Fruit fly (Drosophila melanogaster): ENCODE measurements around the gene Daao2.
A peak's percentile ranks its signal among the peaks of the same experiment; 100 is the strongest.

Gene Daao2

DNA sequence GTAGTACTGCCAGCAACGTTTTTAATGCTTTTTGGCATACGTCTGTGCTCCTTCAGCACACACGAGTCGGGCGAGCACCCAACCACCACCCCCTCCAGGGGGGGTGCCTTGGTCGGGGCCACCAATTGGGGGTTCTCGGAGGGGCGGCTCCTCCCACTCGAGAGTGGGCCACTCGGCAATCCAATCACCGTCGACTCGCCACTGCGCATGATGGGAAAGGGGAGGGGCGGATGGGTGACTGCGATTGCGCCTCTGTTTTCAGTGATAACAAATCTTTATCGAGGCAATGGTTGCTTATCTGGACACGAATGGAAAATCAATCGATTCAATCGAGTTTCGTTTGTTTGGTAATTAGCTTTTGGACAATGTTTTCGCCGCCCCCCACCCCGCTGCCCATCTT lies 14.7 kb downstream of the Daao2 start:
- TF ChIP-seq CG8159 (tag; optimal IDR thresholded peaks at IDR 0.05) (no peak), CG9948 (tag; optimal IDR thresholded peaks at IDR 0.05) (no peak), CG17806 (tag; optimal IDR thresholded peaks at IDR 0.05) (no peak), CG13204 (GFP tag; optimal IDR thresholded peaks at IDR 0.05) (no peak), CG4496 (GFP tag; IDR thresholded peaks at IDR 0.05) (peak; percentile 30; the same call in 1 of the 3 replicates), Snoo (tag; optimal IDR thresholded peaks at IDR 0.05) (no peak)

DNA sequence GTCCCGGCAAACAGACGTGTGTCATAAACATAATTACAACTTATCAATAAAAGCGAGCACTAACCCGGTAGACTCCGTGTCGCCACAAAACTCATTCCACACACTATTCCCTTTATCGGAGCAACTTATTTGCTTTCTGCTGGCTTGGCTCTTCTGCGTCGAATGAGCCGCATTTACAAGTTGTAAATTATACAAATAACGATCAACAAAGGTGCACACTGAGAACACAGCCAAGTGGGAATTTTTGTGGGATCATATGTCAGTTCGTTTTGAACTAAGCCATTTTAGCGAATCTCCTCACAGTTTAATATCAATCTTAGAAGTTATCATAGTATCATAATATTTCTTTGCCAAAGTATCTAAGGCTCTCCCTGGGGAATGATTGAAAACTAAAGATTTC lies 15.5 kb downstream of the Daao2 start:
- TF ChIP-seq EcR (GFP tag; optimal IDR thresholded peaks at IDR 0.05) (no peak), CG8159 (tag; optimal IDR thresholded peaks at IDR 0.05) (no peak), CG14655 (GFP tag; optimal IDR thresholded peaks at IDR 0.05) (no peak), CG9948 (tag; optimal IDR thresholded peaks at IDR 0.05) (no peak), CG13204 (GFP tag; optimal IDR thresholded peaks at IDR 0.05) (no peak), Pif1A (GFP tag; optimal IDR thresholded peaks at IDR 0.05) (no peak), CG34367 (tag; optimal IDR thresholded peaks at IDR 0.05) (no peak), CG17806 (tag; optimal IDR thresholded peaks at IDR 0.05) (no peak), CG4496 (GFP tag; IDR thresholded peaks at IDR 0.05) (no peak), Snoo (tag; optimal IDR thresholded peaks at IDR 0.05) (no peak), Ets98B (GFP tag; IDR thresholded peaks at IDR 0.05) (no peak), CG8301 (tag; optimal IDR thresholded peaks at IDR 0.05) (no peak), D1 (tag; optimal IDR thresholded peaks at IDR 0.05) (no peak), CG32121 (GFP tag; IDR thresholded peaks at IDR 0.05) (no peak), Pif1B (GFP tag; optimal IDR thresholded peaks at IDR 0.05) (no peak), CG12605 (GFP tag; IDR thresholded peaks at IDR 0.05) (no peak), gl (tag; optimal IDR thresholded peaks at IDR 0.05) (no peak), fd96Ca (GFP tag; IDR thresholded peaks at IDR 0.05) (no peak), CG10348 (GFP tag; IDR thresholded peaks at IDR 0.05) (no peak), CG15710 (tag; optimal IDR thresholded peaks at IDR 0.05) (no peak)

DNA sequence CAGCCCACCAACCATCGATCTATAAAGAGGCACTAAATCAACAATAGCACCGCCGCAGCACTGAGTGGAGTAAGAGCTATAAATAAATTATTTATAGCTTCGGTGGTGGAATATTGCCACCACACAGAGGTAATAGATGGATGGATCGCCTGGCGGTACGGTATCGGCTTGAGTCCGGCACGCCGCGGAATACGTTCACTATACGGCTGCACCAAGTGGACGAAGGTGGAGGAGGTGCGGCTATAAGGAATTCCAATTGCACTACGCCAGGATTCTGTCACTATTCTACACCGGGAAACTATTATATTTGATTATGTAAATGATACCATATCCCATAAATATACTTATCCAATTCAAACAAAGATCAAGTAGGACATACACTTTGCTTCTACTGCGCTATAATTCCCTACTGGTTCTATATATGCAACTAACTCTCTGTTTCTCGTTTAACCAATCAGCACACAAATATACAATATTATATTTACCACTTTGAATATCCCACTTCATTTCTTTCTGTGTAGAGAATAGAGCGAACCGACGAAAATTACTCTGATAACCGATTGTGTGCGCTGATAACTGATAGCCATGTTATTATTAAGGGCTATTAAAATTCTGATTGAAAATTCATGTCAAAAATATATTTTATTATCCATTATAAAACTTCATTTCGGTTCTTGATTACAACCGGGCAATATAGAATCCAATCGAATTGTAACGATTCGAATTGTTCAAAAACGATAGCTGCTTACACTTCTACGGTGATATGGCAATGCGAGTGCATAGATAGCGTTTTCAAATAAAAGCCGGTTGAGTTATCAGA lies 16.6 kb downstream of the Daao2 start:
- TF ChIP-seq CG10348 (GFP tag; IDR thresholded peaks at IDR 0.05) (no peak), gl (tag; optimal IDR thresholded peaks at IDR 0.05) (no peak), CG14655 (GFP tag; optimal IDR thresholded peaks at IDR 0.05) (no peak), CG15710 (tag; optimal IDR thresholded peaks at IDR 0.05) (no peak), rn (GFP tag; IDR thresholded peaks at IDR 0.05) (no peak), Pif1A (GFP tag; optimal IDR thresholded peaks at IDR 0.05) (no peak)

DNA sequence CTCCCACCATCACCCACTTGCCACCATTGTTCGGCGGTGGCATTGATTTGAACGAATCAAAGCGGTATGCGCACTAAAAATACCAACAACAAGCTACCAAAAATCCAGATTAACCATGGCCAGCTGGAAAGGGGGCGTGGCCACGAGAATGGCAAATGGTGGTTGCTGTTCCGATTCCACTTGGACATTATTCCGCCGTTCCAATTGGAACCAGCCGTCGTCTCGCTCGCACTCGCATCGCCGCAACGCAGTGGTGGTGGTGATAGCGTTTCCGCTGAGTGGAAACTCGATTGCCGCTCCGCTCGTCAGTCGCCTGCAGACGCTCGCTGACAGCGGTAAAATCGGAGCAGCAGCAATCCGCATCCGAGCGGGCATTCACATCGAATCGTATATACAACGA lies 18.8 kb downstream of the Daao2 start, which contains the start of gene sens-2:
Gene sens-2 (plus strand): TSS at position 304 of the 400 bp plus-strand sequence.
- TF ChIP-seq Snoo (tag; optimal IDR thresholded peaks at IDR 0.05) (no peak), D1 (tag; optimal IDR thresholded peaks at IDR 0.05) (no peak), CG8159 (tag; optimal IDR thresholded peaks at IDR 0.05) (no peak), CG13204 (GFP tag; optimal IDR thresholded peaks at IDR 0.05) (peak; percentile 9), CG12605 (GFP tag; IDR thresholded peaks at IDR 0.05) (no peak), CG8301 (tag; optimal IDR thresholded peaks at IDR 0.05) (no peak), CG9948 (tag; optimal IDR thresholded peaks at IDR 0.05) (no peak), CG4496 (GFP tag; IDR thresholded peaks at IDR 0.05) (peak; percentile 33; the same call in 1 of the 3 replicates)

DNA sequence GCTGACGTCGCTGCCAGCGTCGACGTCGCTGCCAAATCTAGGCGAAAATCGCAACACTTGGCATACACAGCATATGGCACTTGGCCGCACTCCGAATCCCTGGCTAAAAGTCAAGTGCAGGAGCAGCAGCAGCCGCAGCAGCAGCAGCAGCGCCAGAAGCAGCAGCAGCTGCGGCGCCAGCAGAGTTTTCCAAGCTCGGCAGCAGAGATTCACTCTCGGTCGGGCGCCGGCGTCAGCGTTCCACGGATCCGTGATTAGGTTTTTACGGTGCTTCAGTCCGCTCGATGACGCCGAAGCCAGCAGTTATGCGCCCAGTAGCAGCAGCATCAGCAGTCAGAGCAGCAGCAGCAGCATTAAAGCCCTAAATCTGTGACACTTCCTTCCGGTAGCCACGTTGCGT lies 19.2 kb downstream of the Daao2 start:
- no peak for TF ChIP-seq CG10348 (GFP tag; IDR thresholded peaks at IDR 0.05)
- no peak for TF ChIP-seq CG32121 (GFP tag; IDR thresholded peaks at IDR 0.05)

DNA sequence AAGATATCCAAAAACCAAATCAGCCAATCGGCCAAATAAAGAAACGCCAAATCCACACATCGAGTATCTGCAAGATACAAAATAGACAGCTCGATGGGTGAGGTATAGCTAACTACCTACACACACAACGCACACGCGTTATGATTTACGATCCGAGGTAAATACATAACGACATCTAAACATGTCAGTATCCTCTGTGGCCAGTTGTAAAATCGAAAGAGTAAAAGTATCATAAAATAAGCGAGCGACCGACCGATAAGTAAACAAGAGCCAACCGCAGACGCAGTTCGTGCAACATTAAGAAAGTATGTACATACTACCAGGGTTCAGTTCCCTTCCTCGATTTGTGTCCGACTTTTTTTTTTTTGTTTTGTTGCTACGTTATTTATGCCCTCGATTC lies 23.5 kb downstream of the Daao2 start:
- TF ChIP-seq CG9948 (tag; optimal IDR thresholded peaks at IDR 0.05), result no peak
- no peak for TF ChIP-seq rn (GFP tag; IDR thresholded peaks at IDR 0.05)
- no peak for TF ChIP-seq Pif1B (GFP tag; optimal IDR thresholded peaks at IDR 0.05)
- no peak for TF ChIP-seq CG17806 (tag; optimal IDR thresholded peaks at IDR 0.05)
- TF ChIP-seq CG13204 (GFP tag; optimal IDR thresholded peaks at IDR 0.05), result no peak
- TF ChIP-seq EcR (GFP tag; optimal IDR thresholded peaks at IDR 0.05), result no peak
- TF ChIP-seq CG12605 (GFP tag; IDR thresholded peaks at IDR 0.05), result no peak
- no peak for TF ChIP-seq CG14655 (GFP tag; optimal IDR thresholded peaks at IDR 0.05)
- TF ChIP-seq Snoo (tag; optimal IDR thresholded peaks at IDR 0.05), result no peak
- TF ChIP-seq CG34367 (tag; optimal IDR thresholded peaks at IDR 0.05), result no peak
- TF ChIP-seq CG10348 (GFP tag; IDR thresholded peaks at IDR 0.05), result no peak
- TF ChIP-seq CG8159 (tag; optimal IDR thresholded peaks at IDR 0.05), result no peak
- TF ChIP-seq CG4496 (GFP tag; IDR thresholded peaks at IDR 0.05), result no peak
- no peak for TF ChIP-seq CG32121 (GFP tag; IDR thresholded peaks at IDR 0.05)
- no peak for TF ChIP-seq fd96Ca (GFP tag; IDR thresholded peaks at IDR 0.05)
- no peak for TF ChIP-seq gl (tag; optimal IDR thresholded peaks at IDR 0.05)
- no peak for TF ChIP-seq Pif1A (GFP tag; optimal IDR thresholded peaks at IDR 0.05)
- no peak for TF ChIP-seq CG15710 (tag; optimal IDR thresholded peaks at IDR 0.05)
- no peak for TF ChIP-seq CG8301 (tag; optimal IDR thresholded peaks at IDR 0.05)
- TF ChIP-seq Ets98B (GFP tag; IDR thresholded peaks at IDR 0.05), result no peak

All from whole organism, pupa.